Fruit fly (Drosophila melanogaster) whole organism, embryonic: ENCODE data around the gene CycB3.

ENCODE experiments used
- BtbVII ChIP-seq: fragments of 200-800 bp; sonication (Bioruptor generic); optimal IDR thresholded peaks from 3 replicates; lab custom pipeline; 2017; ENCODE audit warnings: missing biosample characterization, mild to moderate bottlenecking, missing genetic modification characterization
- CG10274 ChIP-seq: fragments of 200-800 bp; sonication (Bioruptor generic); optimal IDR thresholded peaks from 3 replicates; lab custom pipeline; 2017; ENCODE audit warnings: missing biosample characterization, mild to moderate bottlenecking, missing genetic modification characterization
- CG10321 ChIP-seq: fragments of 200-800 bp; sonication (Bioruptor generic); IDR thresholded peaks from 2 replicates; pipeline ENCODE4 v1.3.6; 2022; ENCODE audit warnings: missing biosample characterization, missing genetic modification characterization
- CG15011 ChIP-seq: fragments of 200-800 bp; sonication (Bioruptor generic); optimal IDR thresholded peaks from 3 replicates; lab custom pipeline; 2018; ENCODE audit warnings: missing biosample characterization, mild to moderate bottlenecking, missing genetic modification characterization
- CG15479 ChIP-seq: fragments of 200-800 bp; sonication (Bioruptor generic); optimal IDR thresholded peaks from 3 replicates; lab custom pipeline; 2019; ENCODE audit warnings: missing biosample characterization, mild to moderate bottlenecking, missing genetic modification characterization, moderate library complexity
- CG17912 ChIP-seq: fragments of 200-800 bp; sonication (Bioruptor generic); optimal IDR thresholded peaks from 2 replicates; lab custom pipeline; 2018; ENCODE audit warnings: missing biosample characterization, mild to moderate bottlenecking, missing genetic modification characterization
- CG2202 ChIP-seq: fragments of 200-800 bp; sonication (Bioruptor generic); optimal IDR thresholded peaks from 2 replicates; lab custom pipeline; 2018; ENCODE audit warnings: missing biosample characterization, mild to moderate bottlenecking, missing genetic modification characterization
- CG31224 ChIP-seq: fragments of 200-800 bp; sonication (Bioruptor generic); IDR thresholded peaks from 2 replicates; pipeline ENCODE4 v1.3.6; 2022; ENCODE audit warnings: missing biosample characterization, missing genetic modification characterization
- CG32532 ChIP-seq: fragments of 200-800 bp; sonication (Bioruptor generic); IDR thresholded peaks from 2 replicates; pipeline ENCODE4 v1.3.6; 2022; ENCODE audit warnings: missing biosample characterization, missing genetic modification characterization
- CG43689 ChIP-seq: fragments of 200-800 bp; sonication (Bioruptor generic); IDR thresholded peaks from 2 replicates; pipeline ENCODE4 v1.3.6; 2022; ENCODE audit warnings: missing biosample characterization, missing genetic modification characterization
- CG4707 ChIP-seq: fragments of 200-800 bp; sonication (Bioruptor generic); optimal IDR thresholded peaks from 2 replicates; lab custom pipeline; 2018; ENCODE audit warnings: missing biosample characterization, mild to moderate bottlenecking, missing genetic modification characterization, moderate library complexity
- CG6854 ChIP-seq: fragments of 200-800 bp; sonication (Bioruptor generic); optimal IDR thresholded peaks from 3 replicates; lab custom pipeline; 2017; ENCODE audit warnings: missing biosample characterization, mild to moderate bottlenecking, missing genetic modification characterization
- CG7271 ChIP-seq: fragments of 200-800 bp; sonication (Bioruptor generic); optimal IDR thresholded peaks from 2 replicates; lab custom pipeline; 2018; ENCODE audit warnings: missing biosample characterization, mild to moderate bottlenecking, missing genetic modification characterization, moderate library complexity
- CG7745 ChIP-seq: fragments of 200-800 bp; sonication (Bioruptor generic); optimal IDR thresholded peaks from 2 replicates; lab custom pipeline; 2018; ENCODE audit warnings: missing biosample characterization, mild to moderate bottlenecking, missing genetic modification characterization, moderate library complexity
- CG7928 ChIP-seq: fragments of 200-800 bp; sonication (Bioruptor generic); optimal IDR thresholded peaks from 2 replicates; lab custom pipeline; 2017; ENCODE audit warnings: missing biosample characterization, mild to moderate bottlenecking, missing genetic modification characterization
- CG8281 ChIP-seq: fragments of 200-800 bp; sonication (Bioruptor generic); optimal IDR thresholded peaks from 2 replicates; lab custom pipeline; 2018; ENCODE audit warnings: missing biosample characterization, mild to moderate bottlenecking, missing genetic modification characterization, moderate library complexity
- CG8765 ChIP-seq: fragments of 200-800 bp; sonication (Bioruptor generic); IDR thresholded peaks from 2 replicates; pipeline ENCODE4 v1.3.6; 2022; ENCODE audit warnings: missing biosample characterization, missing genetic modification characterization
- CG9797 ChIP-seq: fragments of 200-800 bp; sonication (Bioruptor generic); optimal IDR thresholded peaks from 3 replicates; lab custom pipeline; 2018; ENCODE audit warnings: missing biosample characterization, mild to moderate bottlenecking, missing genetic modification characterization
- CG9817 ChIP-seq: fragments of 200-800 bp; sonication (Bioruptor generic); optimal IDR thresholded peaks from 2 replicates; lab custom pipeline; 2018; ENCODE audit warnings: missing biosample characterization, mild to moderate bottlenecking, missing genetic modification characterization, moderate library complexity
- CG9932 ChIP-seq: fragments of 200-800 bp; sonication (Bioruptor generic); IDR thresholded peaks from 2 replicates; pipeline ENCODE4 v1.3.6; 2022; ENCODE audit warnings: missing biosample characterization, missing genetic modification characterization
- Deaf1 ChIP-seq: fragments of 200-800 bp; optimal IDR thresholded peaks from 3 replicates; lab custom pipeline; 2019; ENCODE audit warnings: missing biosample characterization, mild to moderate bottlenecking, missing genetic modification characterization, moderate library complexity
- Doc2 ChIP-seq: fragments of 200-800 bp; sonication (Bioruptor generic); IDR thresholded peaks from 2 replicates; pipeline ENCODE4 v1.3.6; 2022; ENCODE audit warnings: missing biosample characterization, missing genetic modification characterization
- E2f2 ChIP-seq: fragments of 200-800 bp; sonication (Bioruptor generic); IDR thresholded peaks from 2 replicates; pipeline ENCODE4 v1.3.6; 2022; ENCODE audit warnings: missing biosample characterization, missing genetic modification characterization
- Ets97D ChIP-seq: fragments of 200-800 bp; sonication (Bioruptor generic); optimal IDR thresholded peaks from 3 replicates; lab custom pipeline; 2016; ENCODE audit warnings: missing biosample characterization, missing genetic modification characterization
- Hand ChIP-seq: fragments of 200-800 bp; sonication (Bioruptor generic); optimal IDR thresholded peaks from 2 replicates; lab custom pipeline; 2017; ENCODE audit warnings: mild to moderate bottlenecking, missing biosample characterization, missing genetic modification reagents, missing genetic modification characterization
- HmgZ ChIP-seq: fragments of 200-800 bp; sonication (Bioruptor generic); optimal IDR thresholded peaks from 2 replicates; lab custom pipeline; 2018; ENCODE audit warnings: missing biosample characterization, mild to moderate bottlenecking, missing genetic modification characterization
- Hr3 ChIP-seq: fragments of 200-800 bp; sonication (Bioruptor generic); optimal IDR thresholded peaks from 3 replicates; lab custom pipeline; 2016; ENCODE audit warnings: missing biosample characterization, missing genetic modification characterization
- Hr78 ChIP-seq, 2 experiments: fragments of 200-800 bp in 1 of 2; fragments of >200 bp in 1 of 2; sonication (Bioruptor generic) in 1 of 2; optimal IDR thresholded peaks; 2 replicates each; lab custom pipeline; 2017 to 2019; ENCODE audit warnings: missing biosample characterization in 2 of 2, missing genetic modification characterization in 2 of 2, mild to moderate bottlenecking in 1 of 2, moderate library complexity in 1 of 2
- Mes4 ChIP-seq: fragments of 200-800 bp; sonication (Bioruptor generic); optimal IDR thresholded peaks from 2 replicates; lab custom pipeline; 2016; ENCODE audit warnings: missing biosample characterization, missing genetic modification characterization
- Rfx ChIP-seq: fragments of 200-800 bp; sonication (Bioruptor generic); IDR thresholded peaks from 2 replicates; pipeline ENCODE4 v1.3.6; 2022; ENCODE audit warnings: missing biosample characterization, missing genetic modification characterization
- Sry-β ChIP-seq: fragments of 200-800 bp; sonication (Bioruptor generic); optimal IDR thresholded peaks from 2 replicates; lab custom pipeline; 2018; ENCODE audit warnings: missing biosample characterization, mild to moderate bottlenecking, missing genetic modification characterization, moderate library complexity
- Taf1 ChIP-seq: fragments of 200-800 bp; sonication (Bioruptor generic); IDR thresholded peaks from 2 replicates; pipeline ENCODE4 v1.3.6; 2022; ENCODE audit warnings: missing biosample characterization, missing genetic modification characterization
- Trl ChIP-seq, 3 experiments: fragments of >200 bp in 2 of 3; fragments of 200-800 bp in 1 of 3; sonication (Bioruptor generic) in 1 of 3; optimal IDR thresholded peaks; 2 replicates in 1 of 3; 3 replicates in 2 of 3; lab custom pipeline; 2016 to 2017; ENCODE audit warnings: missing biosample characterization in 1 of 3, missing genetic modification characterization in 1 of 3
- br ChIP-seq: fragments of >200 bp; optimal IDR thresholded peaks from 2 replicates; lab custom pipeline; 2017
- cato ChIP-seq: fragments of 200-800 bp; sonication (Bioruptor generic); optimal IDR thresholded peaks from 2 replicates; lab custom pipeline; 2016; ENCODE audit warnings: missing biosample characterization, missing genetic modification characterization, borderline replicate concordance
- crol ChIP-seq: fragments of 200-800 bp; sonication (Bioruptor generic); IDR thresholded peaks from 2 replicates; pipeline ENCODE4 v1.3.6; 2022; ENCODE audit warnings: missing biosample characterization, missing genetic modification characterization
- dati ChIP-seq: fragments of 200-800 bp; sonication (Bioruptor generic); IDR thresholded peaks from 2 replicates; pipeline ENCODE4 v1.3.6; 2022; ENCODE audit warnings: missing biosample characterization, missing genetic modification characterization
- dimm ChIP-seq: fragments of 200-800 bp; sonication (Bioruptor generic); IDR thresholded peaks from 2 replicates; pipeline ENCODE4 v1.3.6; 2022; ENCODE audit warnings: missing biosample characterization, missing genetic modification characterization
- dysf ChIP-seq: fragments of 200-800 bp; sonication (Bioruptor generic); IDR thresholded peaks from 3 replicates; pipeline ENCODE4 v1.3.6; 2022; ENCODE audit warnings: missing biosample characterization, missing genetic modification characterization
- ems ChIP-seq: fragments of 200-800 bp; sonication (Bioruptor generic); optimal IDR thresholded peaks from 3 replicates; lab custom pipeline; 2016; ENCODE audit warnings: missing biosample characterization, missing genetic modification characterization
- esg ChIP-seq: fragments of 200-800 bp; sonication (Bioruptor generic); conservative IDR thresholded peaks from 2 replicates; pipeline ENCODE4 v1.3.6; 2022; ENCODE audit warnings: missing biosample characterization, missing genetic modification characterization
- gce ChIP-seq: fragments of 200-800 bp; sonication (Bioruptor generic); IDR thresholded peaks from 3 replicates; pipeline ENCODE4 v1.3.6; 2022; ENCODE audit warnings: missing biosample characterization, missing genetic modification characterization
- gcm ChIP-seq: fragments of 200-800 bp; sonication (Bioruptor generic); optimal IDR thresholded peaks from 2 replicates; lab custom pipeline; 2019; ENCODE audit warnings: missing biosample characterization, mild to moderate bottlenecking, missing genetic modification characterization, moderate library complexity
- gem ChIP-seq: fragments of 200-800 bp; sonication (Bioruptor generic); optimal IDR thresholded peaks from 2 replicates; lab custom pipeline; 2019; ENCODE audit warnings: missing biosample characterization, mild to moderate bottlenecking, missing genetic modification characterization, moderate library complexity
- hbn ChIP-seq: fragments of 200-800 bp; sonication (Bioruptor generic); IDR thresholded peaks from 2 replicates; pipeline ENCODE4 v1.3.6; 2022; ENCODE audit warnings: missing biosample characterization, missing genetic modification characterization; ENCODE audit not compliant: partially characterized antibody
- p53 ChIP-seq: fragments of 200-800 bp; sonication (Bioruptor generic); optimal IDR thresholded peaks from 2 replicates; lab custom pipeline; 2016; ENCODE audit warnings: missing biosample characterization, missing genetic modification characterization
- pho ChIP-seq: fragments of 200-800 bp; sonication (Bioruptor generic); optimal IDR thresholded peaks from 2 replicates; lab custom pipeline; 2016; ENCODE audit warnings: missing biosample characterization, missing genetic modification characterization
- pum ChIP-seq: fragments of 200-800 bp; sonication (Bioruptor generic); optimal IDR thresholded peaks from 2 replicates; lab custom pipeline; 2016; ENCODE audit warnings: missing biosample characterization, missing genetic modification characterization
- salm ChIP-seq: fragments of 200-800 bp; sonication (Bioruptor generic); optimal IDR thresholded peaks from 2 replicates; lab custom pipeline; 2018; ENCODE audit warnings: missing biosample characterization, mild to moderate bottlenecking, missing genetic modification characterization
- sens-2 ChIP-seq: fragments of 200-800 bp; sonication (Bioruptor generic); IDR thresholded peaks from 2 replicates; pipeline ENCODE4 v1.3.6; 2022; ENCODE audit warnings: missing biosample characterization, missing genetic modification characterization
- sima ChIP-seq: fragments of 200-800 bp; sonication (Bioruptor generic); optimal IDR thresholded peaks from 2 replicates; lab custom pipeline; 2016; ENCODE audit warnings: missing biosample characterization, missing genetic modification characterization

The CycB3 gene

DNA sequence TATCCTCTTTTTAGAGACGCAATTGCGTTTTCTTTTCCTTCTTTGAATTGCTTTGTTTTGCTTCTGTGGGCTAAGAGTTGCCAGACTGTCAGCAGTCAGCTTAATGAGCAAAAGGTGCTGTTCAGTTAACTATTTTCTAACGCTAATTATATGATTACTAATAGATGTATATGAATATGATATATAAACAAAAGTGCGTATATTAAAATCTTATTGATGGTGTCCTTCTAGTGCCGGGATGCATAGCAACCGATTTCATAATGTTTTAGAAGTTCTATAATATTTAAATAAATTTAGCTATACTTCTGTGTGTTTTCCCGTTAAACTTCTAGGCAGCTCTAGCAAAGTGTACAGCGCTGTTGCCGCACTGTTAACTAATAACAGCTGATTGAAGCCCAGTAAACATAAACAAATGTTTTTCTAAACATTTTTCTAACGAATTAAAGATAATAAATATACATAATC lies 40.7 kb downstream of the CycB3 start, which contains the start of the genes Kaz and CG43273 (continued):
- TF ChIP-seq CG10321 (GFP tag; lab: Robert Waterston, UW) (no peak), crol (GFP tag; lab: Robert Waterston, UW) (no peak), Trl (optimal IDR thresholded peaks at IDR 0.05; lab: Kevin White, UChicago) (no peak), Trl (GFP tag; optimal IDR thresholded peaks at IDR 0.05; lab: Kevin White, UChicago) (no peak), BtbVII (GFP tag; lab: Kevin White, UChicago) (no peak), CG7745 (tag; lab: Kevin White, UChicago) (no peak), Doc2 (GFP tag; lab: Robert Waterston, UW) (no peak), p53 (GFP tag; lab: Kevin White, UChicago) (no peak), Rfx (peak; percentile 73), CG31224 (GFP tag; lab: Robert Waterston, UW) (no peak; the same call in 1 of the 2 replicates), CG43689 (GFP tag; lab: Robert Waterston, UW) (no peak), CG9817 (tag; lab: Kevin White, UChicago) (peak; percentile 73), Ets97D (GFP tag; lab: Kevin White, UChicago) (no peak), CG8765 (GFP tag; lab: Robert Waterston, UW) (no peak), CG9797 (no peak), Taf1 (GFP tag; lab: Robert Waterston, UW) (no peak), ems (peak; percentile 6), Hr3 (GFP tag; lab: Kevin White, UChicago) (peak; percentile 48), dimm (GFP tag; lab: Robert Waterston, UW) (no peak), gcm (GFP tag; lab: Kevin White, UChicago) (no peak), Hand (no peak), CG4707 (GFP tag; lab: Kevin White, UChicago) (no peak), CG7928 (GFP tag; lab: Kevin White, UChicago) (no peak), Deaf1 (tag; lab: Kevin White, UChicago) (no peak), br (lab: Kevin White, UChicago) (no peak), CG7271 (tag; lab: Kevin White, UChicago) (peak; percentile 2), CG6854 (GFP tag; lab: Kevin White, UChicago) (peak; percentile 11), pho (no peak), salm (tag; lab: Kevin White, UChicago) (no peak), pum (GFP tag; lab: Kevin White, UChicago) (peak; percentile 0), Sry-β (GFP tag; lab: Kevin White, UChicago) (peak; percentile 100), dysf (GFP tag; lab: Robert Waterston, UW) (peak; percentile 56; the same call in 1 of the 3 replicates), E2f2 (GFP tag; lab: Robert Waterston, UW) (no peak), Hr78 (GFP tag; optimal IDR thresholded peaks at IDR 0.05; lab: Kevin White, UChicago) (no peak), sima (GFP tag; lab: Kevin White, UChicago) (no peak), CG15011 (no peak), esg (GFP tag; lab: Robert Waterston, UW) (peak; percentile 25; the same call in 1 of the 2 replicates), CG2202 (tag; lab: Kevin White, UChicago) (peak; percentile 12), CG8281 (tag; lab: Kevin White, UChicago) (no peak), CG17912 (GFP tag; lab: Kevin White, UChicago) (no peak), CG10274 (GFP tag; lab: Kevin White, UChicago) (no peak), cato (peak; percentile 15), Mes4 (no peak), hbn (GFP tag; lab: Robert Waterston, UW) (no peak), gce (GFP tag; lab: Robert Waterston, UW) (no peak), dati (GFP tag; lab: Robert Waterston, UW) (no peak), HmgZ (tag; lab: Kevin White, UChicago) (peak; percentile 74), CG15479 (GFP tag; lab: Kevin White, UChicago) (no peak), CG32532 (GFP tag; lab: Robert Waterston, UW) (peak; percentile 64), sens-2 (no peak), CG9932 (GFP tag; lab: Robert Waterston, UW) (peak; percentile 78), gem (no peak)
